Worm (Caenorhabditis elegans): ENCODE measurements around the gene C18A11.1.
A peak's percentile ranks its signal among the peaks of the same experiment; 100 is the strongest.

C18A11.1 gene

ce11 chrX:8054478-8054877 lies 14.7 kb upstream of the C18A11.1 start:
- no peak for TF ChIP-seq ceh-13 (GFP tag; optimal IDR thresholded peaks at IDR 0.05)

DNA sequence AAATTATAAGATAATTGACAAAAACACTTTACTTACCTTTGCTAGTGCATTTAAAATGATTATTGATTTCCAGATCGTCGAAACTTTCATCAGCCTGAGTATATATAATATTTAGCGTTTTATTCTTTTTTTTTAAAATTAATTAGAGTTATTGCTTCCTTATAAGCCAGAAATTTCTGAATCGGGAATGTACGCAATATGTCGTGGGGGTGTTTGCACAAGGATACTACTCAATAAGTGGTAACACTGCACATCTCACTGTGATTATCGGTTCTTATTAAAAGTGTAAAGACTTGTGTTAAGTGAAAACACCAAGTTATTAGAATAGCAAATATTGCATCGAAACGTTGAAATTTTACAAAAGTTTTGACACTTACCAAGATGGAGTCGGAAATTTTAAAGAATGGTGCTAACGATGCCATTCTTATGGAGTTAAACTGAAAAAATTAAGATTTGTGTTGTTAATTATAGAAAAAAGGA lies 11.3 kb upstream of the C18A11.1 start, which contains the start of gene dim-1:
TSS of gene dim-1 (minus strand) at position 430 of the 480 bp plus-strand sequence.
- TF ChIP-seq F13C5.2 (tag; optimal IDR thresholded peaks at IDR 0.05) (peak; percentile 16), aly-1 (tag; optimal IDR thresholded peaks at IDR 0.05) (no peak)

DNA sequence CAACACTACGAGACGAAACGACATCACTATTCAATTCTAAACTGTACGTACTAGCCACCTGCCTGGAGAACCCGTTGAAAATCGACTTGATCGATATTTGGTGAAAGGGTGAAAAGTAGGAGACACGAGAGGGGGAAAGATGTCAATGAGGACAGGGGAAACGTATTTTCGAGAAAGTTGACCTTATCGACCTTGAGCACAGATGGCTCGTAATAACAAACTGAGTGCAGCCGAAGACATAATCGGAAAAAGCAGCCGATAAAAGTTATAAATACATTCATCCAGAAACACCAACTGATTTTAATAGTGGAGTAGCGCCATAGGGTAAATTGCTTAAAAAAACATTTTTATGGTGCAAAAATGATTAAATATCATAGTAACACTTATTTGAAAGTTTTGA lies 9.1 kb upstream of the C18A11.1 start:
- TF ChIP-seq B0310.2 (tag; optimal IDR thresholded peaks at IDR 0.05) (no peak), hmg-4 (GFP tag; optimal IDR thresholded peaks at IDR 0.05) (no peak), hnd-1 (tag; optimal IDR thresholded peaks at IDR 0.05) (no peak), ceh-13 (GFP tag; optimal IDR thresholded peaks at IDR 0.05) (no peak), tra-4 (tag; optimal IDR thresholded peaks at IDR 0.05) (no peak), aly-1 (tag; optimal IDR thresholded peaks at IDR 0.05) (no peak), ama-1 (optimal IDR thresholded peaks at IDR 0.05) (no peak), tbx-11 (GFP tag; IDR thresholded peaks at IDR 0.05) (no peak), scrt-1 (GFP tag; IDR thresholded peaks at IDR 0.05) (no peak), tbx-37 (GFP tag; conservative IDR thresholded peaks at IDR 0.05) (no peak), ceh-36 (tag; optimal IDR thresholded peaks at IDR 0.05) (no peak), ets-7 (tag; optimal IDR thresholded peaks at IDR 0.05) (no peak), F13C5.2 (tag; optimal IDR thresholded peaks at IDR 0.05) (no peak), hmbx-1 (tag; optimal IDR thresholded peaks at IDR 0.05) (no peak), pes-1 (GFP tag; IDR thresholded peaks at IDR 0.05) (no peak), sea-1 (GFP tag; conservative IDR thresholded peaks at IDR 0.05) (no peak), flt-1 (GFP tag; IDR thresholded peaks at IDR 0.05) (no peak)

ce11 chrX:8060823-8061222 lies 8.3 kb upstream of the C18A11.1 start, which contains the start of gene C18A11.3:
Gene C18A11.3 (plus strand): TSS chrX:8061123.
- TF ChIP-seq ceh-13 (GFP tag; optimal IDR thresholded peaks at IDR 0.05) (no peak), ets-7 (tag; optimal IDR thresholded peaks at IDR 0.05) (no peak), sea-1 (GFP tag; conservative IDR thresholded peaks at IDR 0.05) (no peak), ceh-36 (tag; optimal IDR thresholded peaks at IDR 0.05) (no peak), aly-1 (tag; optimal IDR thresholded peaks at IDR 0.05) (no peak), F13C5.2 (tag; optimal IDR thresholded peaks at IDR 0.05) (no peak), flt-1 (GFP tag; IDR thresholded peaks at IDR 0.05) (no peak), scrt-1 (GFP tag; IDR thresholded peaks at IDR 0.05) (no peak), ama-1 (optimal IDR thresholded peaks at IDR 0.05) (no peak), hmg-4 (GFP tag; optimal IDR thresholded peaks at IDR 0.05) (no peak), tra-4 (tag; optimal IDR thresholded peaks at IDR 0.05) (no peak), tbx-11 (GFP tag; IDR thresholded peaks at IDR 0.05) (no peak), B0310.2 (tag; optimal IDR thresholded peaks at IDR 0.05) (no peak), tbx-37 (GFP tag; conservative IDR thresholded peaks at IDR 0.05) (no peak), hmbx-1 (tag; optimal IDR thresholded peaks at IDR 0.05) (no peak), hnd-1 (tag; optimal IDR thresholded peaks at IDR 0.05) (no peak)

ce11 chrX:8067268-8067667 lies 1.9 kb upstream of the C18A11.1 start, which contains the start of gene C18A11.2:
Gene C18A11.2 (plus strand): TSS chrX:8067568.
- no peak for TF ChIP-seq ama-1 (optimal IDR thresholded peaks at IDR 0.05)
- TF ChIP-seq hmg-4 (GFP tag; optimal IDR thresholded peaks at IDR 0.05) = no peak
- TF ChIP-seq flt-1 (GFP tag; IDR thresholded peaks at IDR 0.05) = no peak
- TF ChIP-seq ceh-36 (tag; optimal IDR thresholded peaks at IDR 0.05) = no peak
- no peak for TF ChIP-seq F13C5.2 (tag; optimal IDR thresholded peaks at IDR 0.05)
- no peak for TF ChIP-seq pes-1 (GFP tag; IDR thresholded peaks at IDR 0.05)
- no peak for TF ChIP-seq tbx-11 (GFP tag; IDR thresholded peaks at IDR 0.05)
- no peak for TF ChIP-seq sea-1 (GFP tag; conservative IDR thresholded peaks at IDR 0.05)
- TF ChIP-seq hmbx-1 (tag; optimal IDR thresholded peaks at IDR 0.05) = no peak
- no peak for TF ChIP-seq tra-4 (tag; optimal IDR thresholded peaks at IDR 0.05)
- TF ChIP-seq ceh-13 (GFP tag; optimal IDR thresholded peaks at IDR 0.05) = no peak

DNA sequence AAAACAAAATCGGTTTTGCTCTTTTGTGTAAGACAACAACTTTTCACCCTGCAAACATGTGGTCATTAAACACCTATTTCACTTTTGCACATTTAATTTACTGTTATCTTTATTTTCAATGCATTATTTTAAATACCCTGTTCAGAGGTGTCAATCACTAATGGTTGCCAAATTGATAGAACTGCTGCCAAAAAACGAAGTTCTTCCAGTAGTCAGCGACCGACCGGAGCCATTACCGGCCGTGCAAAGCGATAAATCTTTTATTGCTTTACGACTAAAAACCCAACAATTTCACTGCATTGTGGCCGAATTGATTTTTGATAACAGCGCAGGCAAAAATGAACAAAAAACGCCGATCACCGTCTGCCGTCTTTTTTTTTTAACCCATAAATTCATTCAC lies 5.4 kb downstream of the C18A11.1 start:
- no peak for TF ChIP-seq hmbx-1 (tag; optimal IDR thresholded peaks at IDR 0.05)
- no peak for TF ChIP-seq ceh-13 (GFP tag; optimal IDR thresholded peaks at IDR 0.05)
- TF ChIP-seq ets-7 (tag; optimal IDR thresholded peaks at IDR 0.05) = no peak
- no peak for TF ChIP-seq B0310.2 (tag; optimal IDR thresholded peaks at IDR 0.05)
- no peak for TF ChIP-seq hnd-1 (tag; optimal IDR thresholded peaks at IDR 0.05)
- TF ChIP-seq tbx-11 (GFP tag; IDR thresholded peaks at IDR 0.05) = no peak
- no peak for TF ChIP-seq scrt-1 (GFP tag; IDR thresholded peaks at IDR 0.05)
- TF ChIP-seq tra-4 (tag; optimal IDR thresholded peaks at IDR 0.05) = no peak
- no peak for TF ChIP-seq F13C5.2 (tag; optimal IDR thresholded peaks at IDR 0.05)
- no peak for TF ChIP-seq tbx-37 (GFP tag; conservative IDR thresholded peaks at IDR 0.05)
- TF ChIP-seq sea-1 (GFP tag; conservative IDR thresholded peaks at IDR 0.05) = no peak
- TF ChIP-seq pes-1 (GFP tag; IDR thresholded peaks at IDR 0.05) = no peak

ce11 chrX:8077748-8078147 lies 8.6 kb downstream of the C18A11.1 start, which contains the start of gene C46F2.1:
Gene C46F2.1 (plus strand): TSS chrX:8078048.
- TF ChIP-seq aly-1 (tag; optimal IDR thresholded peaks at IDR 0.05) (no peak), B0310.2 (tag; optimal IDR thresholded peaks at IDR 0.05) (no peak)

- TF ChIP-seq tbx-11 (GFP tag; IDR thresholded peaks at IDR 0.05) = no peak
- no peak for TF ChIP-seq hmg-4 (GFP tag; optimal IDR thresholded peaks at IDR 0.05)
- TF ChIP-seq tra-4 (tag; optimal IDR thresholded peaks at IDR 0.05) = no peak
- TF ChIP-seq flt-1 (GFP tag; IDR thresholded peaks at IDR 0.05) = no peak
- no peak for TF ChIP-seq hmbx-1 (tag; optimal IDR thresholded peaks at IDR 0.05)
- no peak for TF ChIP-seq pes-1 (GFP tag; IDR thresholded peaks at IDR 0.05)
- no peak for TF ChIP-seq ama-1 (optimal IDR thresholded peaks at IDR 0.05)
- no peak for TF ChIP-seq tbx-37 (GFP tag; conservative IDR thresholded peaks at IDR 0.05)
- TF ChIP-seq hnd-1 (tag; optimal IDR thresholded peaks at IDR 0.05) = no peak
- TF ChIP-seq F13C5.2 (tag; optimal IDR thresholded peaks at IDR 0.05) = no peak
- no peak for TF ChIP-seq B0310.2 (tag; optimal IDR thresholded peaks at IDR 0.05)
- no peak for TF ChIP-seq ceh-13 (GFP tag; optimal IDR thresholded peaks at IDR 0.05)
- TF ChIP-seq aly-1 (tag; optimal IDR thresholded peaks at IDR 0.05) = no peak
- no peak for TF ChIP-seq ets-7 (tag; optimal IDR thresholded peaks at IDR 0.05)
Measured at ce11 chrX:8078374-8078773, 9.2 kb downstream of the C18A11.1 start.
